Fruit fly (Drosophila melanogaster) S2 (cell line): ENCODE measurements around the gene CG17078.

Source experiments
- CG8478 ChIP-seq: fragments of >200 bp; optimal IDR thresholded peaks from 2 replicates; lab custom pipeline; 2018
- CTCF ChIP-seq, 2 experiments: fragments of >200 bp; optimal IDR thresholded peaks; 2 replicates each; lab custom pipeline; 2018

- peak; percentile 35 to 48 for TF ChIP-seq CTCF (optimal IDR thresholded peaks at IDR 0.05; lab: Kevin White, UChicago)
- TF ChIP-seq CG8478 (lab: Kevin White, UChicago) = no peak
Observed at dm6 chr2L:294452-295362, 16.7 kb upstream of the CG17078 start, which contains the start of the genes U2af38 and Stip1.
